Worm (Caenorhabditis elegans) whole organism, mixed stage, embryonic: ENCODE measurements around the gene elp-1.

Experiments used
- blmp-1 ChIP-seq: fragments of 150-350 bp; optimal IDR thresholded peaks from 2 replicates; lab custom pipeline; 2014; ENCODE audit warnings: missing biosample characterization, missing genetic modification characterization
- elt-1 ChIP-seq: sonication (generic microtip); optimal IDR thresholded peaks from 2 replicates; lab custom pipeline; 2017; ENCODE audit warnings: missing genetic modification characterization, mild to moderate bottlenecking, missing compliant biosample characterization, antibody characterized with exemption, moderate library complexity, borderline replicate concordance; ENCODE audit not compliant: insufficient read depth
- elt-3 ChIP-seq: fragments of 150-350 bp; optimal IDR thresholded peaks from 2 replicates; lab custom pipeline; 2014; ENCODE audit warnings: missing biosample characterization, missing genetic modification characterization
- flh-1 ChIP-seq: fragments of 200-800 bp; sonication (Bioruptor generic); optimal IDR thresholded peaks from 2 replicates; lab custom pipeline; 2018; ENCODE audit warnings: mild to moderate bottlenecking, missing genetic modification characterization, moderate library complexity, missing compliant biosample characterization
- hlh-1 ChIP-seq: fragments of 150-350 bp; optimal IDR thresholded peaks from 2 replicates; lab custom pipeline; 2014; ENCODE audit warnings: missing biosample characterization, missing genetic modification reagents, missing genetic modification characterization
- nhr-2 ChIP-seq: fragments of 150-350 bp; optimal IDR thresholded peaks from 2 replicates; lab custom pipeline; 2014; ENCODE audit warnings: missing biosample characterization, missing genetic modification characterization
- nhr-76 ChIP-seq: sonication (generic microtip); optimal IDR thresholded peaks from 2 replicates; lab custom pipeline; 2017; ENCODE audit warnings: missing biosample characterization, missing genetic modification characterization
- pha-4 ChIP-seq: fragments of 150-350 bp; optimal IDR thresholded peaks from 2 replicates; lab custom pipeline; 2018; ENCODE audit warnings: missing biosample characterization, missing genetic modification reagents, missing genetic modification characterization
- sem-2 ChIP-seq: fragments of 200-800 bp; sonication (Bioruptor generic); optimal IDR thresholded peaks from 2 replicates; lab custom pipeline; 2018; ENCODE audit warnings: mild to moderate bottlenecking, missing genetic modification characterization, missing compliant biosample characterization
- sptf-1 ChIP-seq: sonication (generic microtip); optimal IDR thresholded peaks from 2 replicates; lab custom pipeline; 2017; ENCODE audit warnings: mild to moderate bottlenecking, missing genetic modification characterization, moderate library complexity, missing compliant biosample characterization
- unc-39 ChIP-seq: fragments of 150-350 bp; optimal IDR thresholded peaks from 2 replicates; lab custom pipeline; 2014; ENCODE audit warnings: missing biosample characterization, missing genetic modification characterization
- unc-62 ChIP-seq: fragments of 150-350 bp; optimal IDR thresholded peaks from 2 replicates; lab custom pipeline; 2014; ENCODE audit warnings: missing biosample characterization, missing genetic modification reagents, missing genetic modification characterization
- zip-8 ChIP-seq: fragments of 150-350 bp; optimal IDR thresholded peaks from 2 replicates; lab custom pipeline; 2014; ENCODE audit warnings: missing biosample characterization, missing genetic modification characterization

DNA sequence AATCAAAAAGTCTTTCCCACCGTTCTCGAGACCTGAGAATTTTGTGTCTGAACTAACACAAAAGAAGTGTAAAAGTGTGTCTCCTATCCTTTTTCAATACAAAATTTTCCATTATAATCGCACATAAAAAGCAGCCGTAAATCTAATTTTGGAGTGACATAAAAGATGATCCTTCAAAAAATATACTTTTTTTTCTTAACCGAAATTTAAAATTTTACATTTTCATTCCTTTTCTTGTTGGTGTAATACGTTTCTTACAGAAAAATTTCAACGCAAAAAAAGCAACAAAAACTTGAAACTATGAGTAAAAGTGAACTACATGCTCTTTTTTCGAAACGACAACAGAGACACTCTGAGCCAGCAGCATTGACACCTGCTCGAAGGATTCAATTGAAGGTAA lies 37.1 kb upstream of the elp-1 start, which contains the start of gene Y44A6D.6:
- TF ChIP-seq pha-4 (no peak), elt-1 (no peak), blmp-1 (tag; lab: Kevin White, UChicago) (no peak), zip-8 (no peak), nhr-2 (tag; lab: Kevin White, UChicago) (no peak), unc-62 (GFP tag; lab: Kevin White, UChicago) (no peak), hlh-1 (tag; lab: Kevin White, UChicago) (no peak), elt-3 (tag; lab: Kevin White, UChicago) (no peak), flh-1 (GFP tag; lab: Kevin White, UChicago) (no peak), unc-39 (tag; lab: Kevin White, UChicago) (no peak), nhr-76 (no peak), sem-2 (GFP tag; lab: Kevin White, UChicago) (no peak), sptf-1 (tag; lab: Kevin White, UChicago) (no peak)
